Worm (Caenorhabditis elegans): Measurements from ENCODE around the gene sec-10.

sec-10 gene

ce11 chrIV:7785506-7786065 is 3.3 kb upstream of the sec-10 start, which contains the start of gene tag-322 (continued):
- TF ChIP-seq dmd-8 (GFP tag; IDR thresholded peaks at IDR 0.05) (no peak), Y75B8A.6 (GFP tag; IDR thresholded peaks at IDR 0.05) (no peak), ceh-44 (GFP tag; IDR thresholded peaks at IDR 0.05) (no peak)

ce11 chrIV:7783801-7784411 is 1.6 kb upstream of the sec-10 start, which contains the start of gene tag-321:
TSS of gene tag-321 (minus strand) at chrIV:7783851.
- TF ChIP-seq ama-1 (optimal IDR thresholded peaks at IDR 0.05) (no peak), F37D6.2 (tag; optimal IDR thresholded peaks at IDR 0.05) (no peak), ctbp-1 (GFP tag; IDR thresholded peaks at IDR 0.05) (no peak), nhr-42 (GFP tag; IDR thresholded peaks at IDR 0.05) (no peak), R02D3.7 (tag; optimal IDR thresholded peaks at IDR 0.05) (no peak), hlh-30 (tag; optimal IDR thresholded peaks at IDR 0.05; ENCODE audit: insufficient read depth) (peak; percentile 49), nhr-77 (tag; optimal IDR thresholded peaks at IDR 0.05) (peak; percentile 32), mdt-29 (GFP tag; IDR thresholded peaks at IDR 0.05) (no peak), arid-1 (GFP tag; conservative IDR thresholded peaks at IDR 0.05) (no peak), tag-97 (GFP tag; IDR thresholded peaks at IDR 0.05) (no peak), hlh-11 (tag; optimal IDR thresholded peaks at IDR 0.05) (peak; percentile 36), daf-16 (GFP tag; optimal IDR thresholded peaks at IDR 0.05) (no peak), daf-16 (tag; optimal IDR thresholded peaks at IDR 0.05) (peak; percentile 82), mes-2 (tag; optimal IDR thresholded peaks at IDR 0.05; ENCODE audit: poor library complexity, severe bottlenecking) (peak; percentile 28), nhr-28 (tag; optimal IDR thresholded peaks at IDR 0.05) (peak; percentile 75), daf-8 (GFP tag; IDR thresholded peaks at IDR 0.05) (no peak), nhr-237 (tag; optimal IDR thresholded peaks at IDR 0.05) (no peak), dve-1 (tag; optimal IDR thresholded peaks at IDR 0.05; ENCODE audit: insufficient read depth) (peak; percentile 62), dmd-6 (GFP tag; IDR thresholded peaks at IDR 0.05) (peak; percentile 60)

ce11 chrIV:7778865-7779264 is 3.4 kb downstream of the sec-10 start, which contains the start of gene rpap-3:
TSS of gene rpap-3 (minus strand) at chrIV:7778965.
- no peak for TF ChIP-seq nhr-25 (tag; optimal IDR thresholded peaks at IDR 0.05; ENCODE audit: borderline replicate concordance, insufficient read depth)
- TF ChIP-seq daf-16 (GFP tag; optimal IDR thresholded peaks at IDR 0.05), result peak in 1 of 2 experiments; percentile 0
- TF ChIP-seq daf-16 (tag; optimal IDR thresholded peaks at IDR 0.05), result no peak

- no peak for TF ChIP-seq aha-1 (tag)
- no peak for TF ChIP-seq ceh-62 (tag; optimal IDR thresholded peaks at IDR 0.05)
- TF ChIP-seq R02D3.7 (tag; optimal IDR thresholded peaks at IDR 0.05), result no peak
- TF ChIP-seq nhr-77 (tag; optimal IDR thresholded peaks at IDR 0.05), result no peak
These were observed 6.6 kb downstream of the sec-10 start, which contains the start of gene swd-2.1 for ce11 chrIV:7775725-7776124. TSS of gene swd-2.1 (plus strand) at chrIV:7776025.

- TF ChIP-seq lir-3 (tag; optimal IDR thresholded peaks at IDR 0.05) (no peak), nhr-28 (tag; optimal IDR thresholded peaks at IDR 0.05) (peak; percentile 22), mep-1 (tag; optimal IDR thresholded peaks at IDR 0.05) (no peak), ceh-28 (tag; optimal IDR thresholded peaks at IDR 0.05) (no peak), unc-130 (GFP tag; optimal IDR thresholded peaks at IDR 0.05) (no peak), pha-4 (GFP tag; IDR thresholded peaks at IDR 0.05) (no peak), pha-4 (tag; optimal IDR thresholded peaks at IDR 0.05) (no peak), egl-43 (GFP tag; IDR thresholded peaks at IDR 0.05) (no peak), lin-1 (GFP tag; IDR thresholded peaks at IDR 0.05) (no peak), jun-1 (tag; optimal IDR thresholded peaks at IDR 0.05) (no peak), ZK337.2 (GFP tag; IDR thresholded peaks at IDR 0.05) (no peak), nhr-77 (tag; optimal IDR thresholded peaks at IDR 0.05) (peak; percentile 8), set-16 (GFP tag; IDR thresholded peaks at IDR 0.05) (no peak), cey-2 (tag; optimal IDR thresholded peaks at IDR 0.05; ENCODE audit: borderline replicate concordance, insufficient read depth) (no peak), dve-1 (tag; optimal IDR thresholded peaks at IDR 0.05; ENCODE audit: insufficient read depth) (no peak), zip-2 (tag; optimal IDR thresholded peaks at IDR 0.05) (no peak), attf-4 (tag; optimal IDR thresholded peaks at IDR 0.05) (no peak), ZK546.5 (tag; optimal IDR thresholded peaks at IDR 0.05) (no peak), F26F4.8 (GFP tag; conservative IDR thresholded peaks at IDR 0.05) (no peak), madf-9 (GFP tag; conservative IDR thresholded peaks at IDR 0.05) (no peak), zfp-3 (GFP tag; conservative IDR thresholded peaks at IDR 0.05) (no peak)
These were observed 8.1 kb downstream of the sec-10 start, which contains the start of the genes hcf-1 and swd-2.2 for ce11 chrIV:7774206-7774605. TSS of gene hcf-1 (minus strand) at chrIV:7774275. TSS of gene swd-2.2 (plus strand) at chrIV:7774411.
